Worm (Caenorhabditis elegans): ENCODE measurements around the gene T05B9.2.

The T05B9.2 gene

DNA sequence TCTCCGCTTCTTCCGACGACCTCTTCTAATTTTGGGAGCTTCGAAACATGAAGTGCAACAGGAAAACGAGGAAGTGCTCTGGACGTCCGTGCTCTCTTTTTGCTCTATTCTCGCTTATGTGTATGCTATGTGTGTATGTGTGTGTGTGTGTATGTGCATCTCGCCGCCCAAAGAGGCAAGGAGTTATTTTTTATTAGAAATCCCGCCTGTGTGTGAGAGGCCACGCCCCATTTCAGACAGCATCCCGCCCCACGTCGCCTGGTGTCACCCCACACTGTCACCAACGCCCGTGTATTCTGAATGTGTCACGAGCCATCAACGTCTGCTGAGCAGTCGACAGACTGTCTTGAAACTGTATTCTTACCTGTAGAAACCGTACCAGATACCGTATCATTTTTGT is at the start of gene T05B9.2:
TSS of gene T05B9.2 (plus strand) at position 301 of the 400 bp plus-strand sequence.
- TF ChIP-seq blmp-1 (tag; optimal IDR thresholded peaks at IDR 0.05; ENCODE audit: insufficient read depth) (no peak), sem-4 (tag; optimal IDR thresholded peaks at IDR 0.05) (no peak), nhr-77 (tag; optimal IDR thresholded peaks at IDR 0.05) (no peak), Y55F3AM.14 (GFP tag; optimal IDR thresholded peaks at IDR 0.05) (no peak), unc-39 (tag; optimal IDR thresholded peaks at IDR 0.05) (no peak), R02D3.7 (tag; optimal IDR thresholded peaks at IDR 0.05) (no peak), C34F6.9 (tag; optimal IDR thresholded peaks at IDR 0.05) (no peak), ceh-82 (tag; optimal IDR thresholded peaks at IDR 0.05) (no peak), unc-55 (GFP tag; optimal IDR thresholded peaks at IDR 0.05) (no peak), peb-1 (tag; optimal IDR thresholded peaks at IDR 0.05) (no peak)

DNA sequence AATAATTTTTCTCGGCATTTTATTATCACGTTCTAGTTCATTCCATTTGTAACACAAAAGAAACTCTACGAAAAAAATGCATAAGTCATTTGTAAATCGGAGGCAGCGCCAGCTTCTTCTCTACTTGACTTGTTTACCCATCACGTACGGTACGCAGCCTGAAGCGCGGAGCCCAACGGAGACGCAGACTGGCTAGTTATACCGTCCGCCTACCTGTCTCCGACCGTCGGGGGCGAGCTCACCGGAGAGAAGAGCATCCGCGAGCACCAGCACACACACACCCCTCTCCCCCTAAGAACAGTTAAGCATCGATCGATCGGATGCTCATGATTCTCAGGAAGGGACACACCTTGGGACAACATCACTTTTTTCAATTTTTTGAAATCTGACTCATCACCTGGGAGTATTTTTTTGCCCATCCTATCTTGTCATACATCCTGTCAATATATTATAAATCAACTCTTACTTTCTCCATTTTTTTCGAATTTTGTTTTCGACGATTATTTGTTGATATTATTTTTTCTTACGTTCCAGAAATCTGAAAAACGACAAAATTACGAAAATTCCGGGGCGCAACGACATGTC is 33.8 kb upstream of the T05B9.2 start, which contains the start of gene plpr-1:
TSS of gene plpr-1 (plus strand) at position 535 of the 585 bp plus-strand sequence.
- no peak for TF ChIP-seq skn-1 (tag; optimal IDR thresholded peaks at IDR 0.05)
- no peak for TF ChIP-seq alr-1 (tag; optimal IDR thresholded peaks at IDR 0.05)
- TF ChIP-seq nhr-10 (tag; optimal IDR thresholded peaks at IDR 0.05): no peak
- TF ChIP-seq mbf-1 (tag; optimal IDR thresholded peaks at IDR 0.05): no peak

DNA sequence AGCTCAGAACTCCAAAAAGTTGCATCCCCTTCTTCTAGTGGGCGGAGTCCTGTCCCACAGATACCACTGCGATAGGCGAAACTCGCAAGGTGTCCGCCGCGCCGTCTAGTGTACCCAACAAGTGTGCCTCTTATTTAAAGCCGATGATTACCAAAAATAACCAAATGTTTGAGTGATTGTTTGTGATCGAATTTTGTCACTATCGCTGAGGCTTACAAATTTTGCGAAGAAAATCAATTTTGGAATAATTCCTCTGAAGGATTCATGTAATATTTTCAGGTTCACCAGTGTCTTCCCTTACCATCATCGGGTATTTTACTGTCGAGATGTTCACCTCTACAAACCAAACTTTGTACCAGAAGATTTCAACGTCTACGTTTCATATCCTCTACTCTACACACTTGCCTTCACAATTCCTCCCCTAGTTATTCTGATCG is 31.6 kb upstream of the T05B9.2 start:
- peak; percentile 73 for TF ChIP-seq crh-2 (tag; optimal IDR thresholded peaks at IDR 0.05)
- peak; percentile 22 for TF ChIP-seq ceh-82 (tag; optimal IDR thresholded peaks at IDR 0.05)
- peak; percentile 47 for TF ChIP-seq nhr-237 (tag; optimal IDR thresholded peaks at IDR 0.05)
- peak; percentile 66 for TF ChIP-seq ceh-16 (tag; optimal IDR thresholded peaks at IDR 0.05)
- TF ChIP-seq sma-3 (GFP tag; optimal IDR thresholded peaks at IDR 0.05): peak; percentile 86
- TF ChIP-seq nhr-6 (tag; optimal IDR thresholded peaks at IDR 0.05): peak; percentile 37
- peak; percentile 70 for TF ChIP-seq egl-27 (tag; optimal IDR thresholded peaks at IDR 0.05)
- no peak for TF ChIP-seq nhr-12 (tag; optimal IDR thresholded peaks at IDR 0.05)
- no peak for TF ChIP-seq aly-2 (tag; optimal IDR thresholded peaks at IDR 0.05)
- TF ChIP-seq unc-55 (GFP tag; optimal IDR thresholded peaks at IDR 0.05): peak; percentile 67
- TF ChIP-seq peb-1 (tag; optimal IDR thresholded peaks at IDR 0.05): no peak
- peak; percentile 58 for TF ChIP-seq nhr-77 (tag; optimal IDR thresholded peaks at IDR 0.05)
- peak; percentile 58 for TF ChIP-seq Y55F3AM.14 (GFP tag; optimal IDR thresholded peaks at IDR 0.05)
- TF ChIP-seq ZK546.5 (tag; optimal IDR thresholded peaks at IDR 0.05): no peak
- TF ChIP-seq unc-62 (GFP tag; optimal IDR thresholded peaks at IDR 0.05): no peak
- no peak for TF ChIP-seq ztf-4 (tag; optimal IDR thresholded peaks at IDR 0.05)
- TF ChIP-seq nhr-10 (tag; optimal IDR thresholded peaks at IDR 0.05): peak; percentile 31
- peak; percentile 43 for TF ChIP-seq lin-13 (GFP tag; optimal IDR thresholded peaks at IDR 0.05)
- TF ChIP-seq fos-1 (tag; optimal IDR thresholded peaks at IDR 0.05): peak; percentile 86
- TF ChIP-seq sma-9 (GFP tag; optimal IDR thresholded peaks at IDR 0.05): peak; percentile 86
- no peak for TF ChIP-seq sma-9 (tag; optimal IDR thresholded peaks at IDR 0.05)
- TF ChIP-seq lsy-2 (tag; optimal IDR thresholded peaks at IDR 0.05): peak; percentile 60 to 74
- TF ChIP-seq snpc-4 (tag; optimal IDR thresholded peaks at IDR 0.05): peak; percentile 99
- peak; percentile 82 for TF ChIP-seq gmeb-1 (tag; optimal IDR thresholded peaks at IDR 0.05)
- no peak for TF ChIP-seq sem-4 (tag; optimal IDR thresholded peaks at IDR 0.05)
- TF ChIP-seq lin-11 (tag; optimal IDR thresholded peaks at IDR 0.05): peak; percentile 34
- no peak for TF ChIP-seq nhr-11 (tag; optimal IDR thresholded peaks at IDR 0.05)
- no peak for TF ChIP-seq lin-39 (tag; optimal IDR thresholded peaks at IDR 0.05)
- no peak for TF ChIP-seq alr-1 (tag; optimal IDR thresholded peaks at IDR 0.05)
- peak; percentile 44 for TF ChIP-seq zag-1 (tag; optimal IDR thresholded peaks at IDR 0.05)
- TF ChIP-seq R02D3.7 (tag; optimal IDR thresholded peaks at IDR 0.05): peak; percentile 19
- TF ChIP-seq F13H6.1 (tag; optimal IDR thresholded peaks at IDR 0.05): peak; percentile 59
- TF ChIP-seq mab-5 (tag; optimal IDR thresholded peaks at IDR 0.05): peak; percentile 42
- no peak for TF ChIP-seq elt-3 (tag; optimal IDR thresholded peaks at IDR 0.05)
- TF ChIP-seq nhr-21 (tag; optimal IDR thresholded peaks at IDR 0.05): peak; percentile 83
- no peak for TF ChIP-seq dmd-4 (tag; optimal IDR thresholded peaks at IDR 0.05)
- TF ChIP-seq mdl-1 (tag; optimal IDR thresholded peaks at IDR 0.05): no peak
- peak; percentile 43 for TF ChIP-seq nhr-25 (tag; optimal IDR thresholded peaks at IDR 0.05)
- TF ChIP-seq nhr-129 (tag; optimal IDR thresholded peaks at IDR 0.05): peak; percentile 46
- TF ChIP-seq blmp-1 (tag; optimal IDR thresholded peaks at IDR 0.05; ENCODE audit: insufficient read depth): peak; percentile 24
- TF ChIP-seq elt-1 (tag; optimal IDR thresholded peaks at IDR 0.05): no peak
- peak; percentile 97 for TF ChIP-seq ama-1 (optimal IDR thresholded peaks at IDR 0.05)

Measured in whole organism, L2 larva.